Fruit fly (Drosophila melanogaster) whole organism, wandering third instar larva: Measurements from ENCODE around the gene Dyro.

Experiments
- Abd-B ChIP-seq: fragments of >200 bp; optimal IDR thresholded peaks from 2 replicates; lab custom pipeline; 2017; ENCODE audit warnings: missing biosample characterization, missing genetic modification characterization
- Rel ChIP-seq, 2 experiments: fragments of 200-800 bp; sonication (Bioruptor generic) in 1 of 2; optimal IDR thresholded peaks; 2 replicates in 1 of 2; 3 replicates in 1 of 2; lab custom pipeline; 2016 to 2019; ENCODE audit warnings: mild to moderate bottlenecking in 2 of 2, missing biosample characterization in 2 of 2, missing genetic modification characterization in 2 of 2, moderate library complexity in 1 of 2
- ey ChIP-seq: fragments of 200-800 bp; sonication (Bioruptor generic); optimal IDR thresholded peaks from 2 replicates; lab custom pipeline; 2016; ENCODE audit warnings: missing biosample characterization, missing genetic modification characterization

DNA sequence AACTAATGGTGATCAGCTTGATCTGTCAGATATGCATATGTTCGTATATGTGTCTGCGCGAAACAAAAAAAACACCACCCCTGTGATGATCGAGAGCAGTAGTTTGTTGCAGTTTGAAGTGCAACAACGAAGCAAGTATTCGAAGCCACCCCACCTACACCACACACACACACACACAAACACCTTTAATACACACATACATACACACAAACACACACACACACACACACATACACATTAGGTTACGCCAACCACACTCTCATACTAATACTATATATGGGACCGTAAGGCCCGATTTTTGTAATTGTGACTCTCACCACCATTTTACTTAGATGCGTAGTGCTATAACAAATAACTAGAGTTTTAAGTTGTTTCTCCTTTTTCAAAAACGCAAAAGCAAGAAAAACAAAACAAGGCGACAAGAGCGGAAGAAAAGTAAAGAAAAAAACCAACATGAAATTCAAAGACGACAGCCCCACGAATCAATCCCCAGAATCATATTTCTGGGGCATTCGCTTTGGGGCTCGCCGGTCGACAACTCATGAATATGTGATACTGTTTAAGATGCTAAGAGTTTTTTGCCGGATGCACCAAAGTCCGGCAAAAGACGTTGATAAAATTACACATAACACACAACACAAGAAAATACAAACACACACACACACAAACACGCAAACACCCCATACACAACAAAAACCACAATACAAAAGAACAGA lies 41.1 kb downstream of the Dyro start:
- no peak for TF ChIP-seq ey (GFP tag; lab: Kevin White, UChicago)
- TF ChIP-seq Abd-B: no peak
- no peak for TF ChIP-seq Rel (GFP tag; optimal IDR thresholded peaks at IDR 0.05; lab: Kevin White, UChicago)
- no peak for TF ChIP-seq Rel (tag; optimal IDR thresholded peaks at IDR 0.05; lab: Kevin White, UChicago)
